Worm (Caenorhabditis elegans) whole organism, mixed stage, embryonic: ENCODE measurements around the gene F54F11.1.

ENCODE experiments used
- nhr-12 ChIP-seq: fragments of 150-350 bp; optimal IDR thresholded peaks from 2 replicates; lab custom pipeline; 2014; ENCODE audit warnings: missing biosample characterization, missing genetic modification characterization
- pha-4 ChIP-seq: fragments of 150-350 bp; optimal IDR thresholded peaks from 2 replicates; lab custom pipeline; 2018; ENCODE audit warnings: missing biosample characterization, missing genetic modification reagents, missing genetic modification characterization
- zip-8 ChIP-seq: fragments of 150-350 bp; optimal IDR thresholded peaks from 2 replicates; lab custom pipeline; 2014; ENCODE audit warnings: missing biosample characterization, missing genetic modification characterization

DNA sequence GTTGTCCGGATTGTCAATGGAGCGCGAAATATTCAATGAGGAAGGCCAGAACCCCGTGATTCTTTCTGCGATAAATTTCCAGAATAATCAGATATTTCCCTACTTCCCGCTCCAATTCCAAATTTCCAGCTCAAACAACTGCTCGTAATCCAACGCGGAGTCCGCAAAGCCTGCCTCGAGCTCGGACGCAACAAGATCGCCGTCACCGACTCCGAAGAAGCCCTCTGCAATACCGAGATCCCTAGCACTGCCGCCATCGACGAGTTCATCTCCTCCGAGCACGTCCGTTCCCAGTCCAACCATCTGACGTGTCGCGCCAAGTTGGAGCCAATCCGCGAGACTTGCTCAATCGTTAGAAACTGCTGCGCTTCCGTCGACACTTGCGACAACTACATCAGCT lies 18.6 kb upstream of the F54F11.1 start:
- no peak for TF ChIP-seq nhr-12 (tag; lab: Kevin White, UChicago)
- TF ChIP-seq zip-8 (tag; lab: Kevin White, UChicago) = no peak
- TF ChIP-seq pha-4 (tag; lab: Kevin White, UChicago) = no peak
